Fruit fly (Drosophila melanogaster) whole organism, embryonic: ENCODE data around the gene Fer3HCH.

Experiments used
- Atf-2 ChIP-seq: fragments of 200-800 bp; sonication (Bioruptor generic); optimal IDR thresholded peaks from 2 replicates; lab custom pipeline; 2016; ENCODE audit warnings: missing biosample characterization, missing genetic modification characterization
- BEAF-32 ChIP-seq: fragments of 200-800 bp; sonication (Bioruptor generic); optimal IDR thresholded peaks from 3 replicates; lab custom pipeline; 2017; ENCODE audit warnings: missing biosample characterization, missing genetic modification characterization, mild to moderate bottlenecking, moderate library complexity, missing genetic modification reagents
- Blimp-1 ChIP-seq: fragments of 200-800 bp; sonication (Bioruptor generic); optimal IDR thresholded peaks from 3 replicates; lab custom pipeline; 2018; ENCODE audit warnings: missing biosample characterization, missing genetic modification characterization, mild to moderate bottlenecking, moderate library complexity, missing genetic modification reagents
- CG10274 ChIP-seq: fragments of 200-800 bp; sonication (Bioruptor generic); optimal IDR thresholded peaks from 3 replicates; lab custom pipeline; 2017; ENCODE audit warnings: missing biosample characterization, mild to moderate bottlenecking, missing genetic modification characterization
- CG10366 ChIP-seq: fragments of 200-800 bp; sonication (Bioruptor generic); IDR thresholded peaks from 2 replicates; pipeline ENCODE4 v1.3.6; 2022; ENCODE audit warnings: missing biosample characterization, missing genetic modification characterization
- CG10462 ChIP-seq: fragments of 200-800 bp; sonication (Bioruptor generic); optimal IDR thresholded peaks from 2 replicates; lab custom pipeline; 2016; ENCODE audit warnings: missing biosample characterization, missing genetic modification characterization
- CG11723 ChIP-seq: fragments of 200-800 bp; sonication (Bioruptor generic); optimal IDR thresholded peaks from 2 replicates; lab custom pipeline; 2017; ENCODE audit warnings: missing biosample characterization, mild to moderate bottlenecking, missing genetic modification characterization
- CG12744 ChIP-seq: fragments of 200-800 bp; sonication (Bioruptor generic); optimal IDR thresholded peaks from 2 replicates; lab custom pipeline; 2016; ENCODE audit warnings: missing biosample characterization, missing genetic modification characterization
- CG12942 ChIP-seq: fragments of 200-800 bp; sonication (Bioruptor generic); optimal IDR thresholded peaks from 3 replicates; lab custom pipeline; 2016; ENCODE audit warnings: missing biosample characterization, missing genetic modification characterization
- CG14667 ChIP-seq: fragments of 200-800 bp; sonication (Bioruptor generic); IDR thresholded peaks from 2 replicates; pipeline ENCODE4 v1.3.6; 2022; ENCODE audit warnings: missing biosample characterization, missing genetic modification characterization
- CG14965 ChIP-seq: fragments of 200-800 bp; sonication (Bioruptor generic); optimal IDR thresholded peaks from 2 replicates; lab custom pipeline; 2016; ENCODE audit warnings: missing biosample characterization, missing genetic modification characterization, borderline replicate concordance
- CG15073 ChIP-seq: fragments of 200-800 bp; sonication (Bioruptor generic); optimal IDR thresholded peaks from 2 replicates; lab custom pipeline; 2016; ENCODE audit warnings: missing biosample characterization, missing genetic modification characterization
- CG15696 ChIP-seq: fragments of 200-800 bp; sonication (Bioruptor generic); optimal IDR thresholded peaks from 2 replicates; lab custom pipeline; 2019; ENCODE audit warnings: missing biosample characterization, mild to moderate bottlenecking, missing genetic modification characterization, moderate library complexity
- CG17361 ChIP-seq: fragments of 200-800 bp; sonication (Bioruptor generic); IDR thresholded peaks from 3 replicates; pipeline ENCODE4 v1.3.6; 2022; ENCODE audit warnings: missing biosample characterization, missing genetic modification characterization
- CG18599 ChIP-seq: fragments of 200-800 bp; sonication (Bioruptor generic); optimal IDR thresholded peaks from 3 replicates; lab custom pipeline; 2017; ENCODE audit warnings: missing biosample characterization, missing genetic modification characterization, mild to moderate bottlenecking, moderate library complexity, missing genetic modification reagents
- CG18619 ChIP-seq: fragments of 200-800 bp; sonication (Bioruptor generic); optimal IDR thresholded peaks from 3 replicates; lab custom pipeline; 2017; ENCODE audit warnings: missing biosample characterization, mild to moderate bottlenecking, missing genetic modification characterization
- CG2129 ChIP-seq: fragments of 200-800 bp; sonication (Bioruptor generic); IDR thresholded peaks from 2 replicates; pipeline ENCODE4 v1.3.6; 2022; ENCODE audit warnings: missing biosample characterization, missing genetic modification characterization; ENCODE audit not compliant: partially characterized antibody
- CG2889 ChIP-seq: fragments of 200-800 bp; sonication (Bioruptor generic); IDR thresholded peaks from 3 replicates; pipeline ENCODE4 v1.3.6; 2022; ENCODE audit warnings: missing biosample characterization, missing genetic modification characterization
- CG31224 ChIP-seq: fragments of 200-800 bp; sonication (Bioruptor generic); IDR thresholded peaks from 2 replicates; pipeline ENCODE4 v1.3.6; 2022; ENCODE audit warnings: missing biosample characterization, missing genetic modification characterization
- CG3407 ChIP-seq: fragments of 200-800 bp; sonication (Bioruptor generic); optimal IDR thresholded peaks from 2 replicates; lab custom pipeline; 2018; ENCODE audit warnings: missing biosample characterization, mild to moderate bottlenecking, missing genetic modification characterization
- CG3838 ChIP-seq: fragments of 200-800 bp; sonication (Bioruptor generic); optimal IDR thresholded peaks from 3 replicates; lab custom pipeline; 2016; ENCODE audit warnings: missing biosample characterization, missing genetic modification characterization
- CG5245 ChIP-seq: fragments of 200-800 bp; sonication (Bioruptor generic); optimal IDR thresholded peaks from 3 replicates; lab custom pipeline; 2016; ENCODE audit warnings: missing biosample characterization, missing genetic modification characterization
- CG6765 ChIP-seq: fragments of 200-800 bp; sonication (Bioruptor generic); optimal IDR thresholded peaks from 3 replicates; lab custom pipeline; 2017; ENCODE audit warnings: missing biosample characterization, mild to moderate bottlenecking, missing genetic modification characterization
- CG7745 ChIP-seq: fragments of 200-800 bp; sonication (Bioruptor generic); optimal IDR thresholded peaks from 2 replicates; lab custom pipeline; 2018; ENCODE audit warnings: missing biosample characterization, mild to moderate bottlenecking, missing genetic modification characterization, moderate library complexity
- CG9727 ChIP-seq: fragments of 200-800 bp; sonication (Bioruptor generic); optimal IDR thresholded peaks from 3 replicates; lab custom pipeline; 2017; ENCODE audit warnings: missing biosample characterization, mild to moderate bottlenecking, missing genetic modification characterization
- Deaf1 ChIP-seq: fragments of 200-800 bp; optimal IDR thresholded peaks from 3 replicates; lab custom pipeline; 2019; ENCODE audit warnings: missing biosample characterization, mild to moderate bottlenecking, missing genetic modification characterization, moderate library complexity
- H2.0 ChIP-seq: fragments of 200-800 bp; sonication (Bioruptor generic); IDR thresholded peaks from 2 replicates; pipeline ENCODE4 v1.3.6; 2022; ENCODE audit warnings: missing biosample characterization, missing genetic modification characterization
- HHEX ChIP-seq: fragments of 200-800 bp; sonication (Bioruptor generic); optimal IDR thresholded peaks from 3 replicates; lab custom pipeline; 2017; ENCODE audit warnings: missing biosample characterization, mild to moderate bottlenecking, missing genetic modification characterization, missing genetic modification reagents
- HmgD ChIP-seq: fragments of 200-800 bp; sonication (Bioruptor generic); optimal IDR thresholded peaks from 3 replicates; lab custom pipeline; 2016; ENCODE audit warnings: missing biosample characterization, missing genetic modification characterization
- Mes4 ChIP-seq: fragments of 200-800 bp; sonication (Bioruptor generic); optimal IDR thresholded peaks from 2 replicates; lab custom pipeline; 2016; ENCODE audit warnings: missing biosample characterization, missing genetic modification characterization
- Nf-YA ChIP-seq: fragments of 200-800 bp; sonication (Bioruptor generic); IDR thresholded peaks from 2 replicates; pipeline ENCODE4 v1.3.6; 2022; ENCODE audit warnings: missing biosample characterization, missing genetic modification characterization
- Oaz ChIP-seq: fragments of 200-800 bp; sonication (Bioruptor generic); IDR thresholded peaks from 2 replicates; pipeline ENCODE4 v1.3.6; 2022; ENCODE audit warnings: missing biosample characterization, missing genetic modification characterization
- Taf1 ChIP-seq: fragments of 200-800 bp; sonication (Bioruptor generic); IDR thresholded peaks from 2 replicates; pipeline ENCODE4 v1.3.6; 2022; ENCODE audit warnings: missing biosample characterization, missing genetic modification characterization
- Usf ChIP-seq: fragments of 200-800 bp; sonication (Bioruptor generic); optimal IDR thresholded peaks from 2 replicates; lab custom pipeline; 2017; ENCODE audit warnings: missing genotype, missing biosample characterization, missing genetic modification characterization
- amos ChIP-seq: fragments of 200-800 bp; sonication (Bioruptor generic); IDR thresholded peaks from 2 replicates; pipeline ENCODE4 v1.3.6; 2022; ENCODE audit warnings: missing biosample characterization, missing genetic modification characterization; ENCODE audit not compliant: partially characterized antibody
- ara ChIP-seq: fragments of 200-800 bp; sonication (Bioruptor generic); IDR thresholded peaks from 2 replicates; pipeline ENCODE4 v1.3.6; 2022; ENCODE audit warnings: missing biosample characterization, missing genetic modification characterization
- danr ChIP-seq: fragments of 200-800 bp; sonication (Bioruptor generic); IDR thresholded peaks from 2 replicates; pipeline ENCODE4 v1.3.6; 2022; ENCODE audit warnings: missing biosample characterization, missing genetic modification characterization
- hkb ChIP-seq, 2 experiments: fragments of 200-800 bp in 1 of 2; fragments of >200 bp in 1 of 2; sonication (Bioruptor generic) in 1 of 2; IDR thresholded peaks in 1 of 2; optimal IDR thresholded peaks in 1 of 2; 2 replicates each; pipeline versions ENCODE4 v1.3.6 to Lab custom; 2017 to 2022; ENCODE audit warnings: missing biosample characterization in 1 of 2, missing genetic modification characterization in 1 of 2
- jing ChIP-seq: fragments of 200-800 bp; sonication (Bioruptor generic); optimal IDR thresholded peaks from 2 replicates; lab custom pipeline; 2018; ENCODE audit warnings: missing biosample characterization, mild to moderate bottlenecking, missing genetic modification characterization
- jumu ChIP-seq: fragments of 200-800 bp; sonication (Bioruptor generic); optimal IDR thresholded peaks from 3 replicates; lab custom pipeline; 2016; ENCODE audit warnings: missing biosample characterization, missing genetic modification characterization
- lov ChIP-seq, 2 experiments: fragments of 200-800 bp in 1 of 2; fragments of >200 bp in 1 of 2; sonication (Bioruptor generic) in 1 of 2; IDR thresholded peaks in 1 of 2; optimal IDR thresholded peaks in 1 of 2; 2 replicates in 1 of 2; 3 replicates in 1 of 2; pipeline versions ENCODE4 v1.3.6 to Lab custom; 2017 to 2022; ENCODE audit warnings: missing biosample characterization in 1 of 2, missing genetic modification characterization in 1 of 2
- maf-S ChIP-seq: fragments of 200-800 bp; sonication (Bioruptor generic); optimal IDR thresholded peaks from 2 replicates; lab custom pipeline; 2016; ENCODE audit warnings: missing biosample characterization, missing genetic modification characterization
- otp ChIP-seq: fragments of 200-800 bp; sonication (Bioruptor generic); IDR thresholded peaks from 3 replicates; pipeline ENCODE4, ENCODE4 v1.3.6; 2022; ENCODE audit warnings: missing biosample characterization, missing genetic modification characterization
- pho ChIP-seq: fragments of 200-800 bp; sonication (Bioruptor generic); optimal IDR thresholded peaks from 2 replicates; lab custom pipeline; 2016; ENCODE audit warnings: missing biosample characterization, missing genetic modification characterization
- phol ChIP-seq: fragments of 200-800 bp; sonication (Bioruptor generic); optimal IDR thresholded peaks from 3 replicates; lab custom pipeline; 2018; ENCODE audit warnings: missing biosample characterization, mild to moderate bottlenecking, missing genetic modification characterization, moderate library complexity
- run ChIP-seq: fragments of 200-800 bp; sonication (Bioruptor generic); optimal IDR thresholded peaks from 3 replicates; lab custom pipeline; 2018; ENCODE audit warnings: missing biosample characterization, mild to moderate bottlenecking, missing genetic modification characterization
- slbo ChIP-seq: fragments of 200-800 bp; sonication (Bioruptor generic); IDR thresholded peaks from 2 replicates; pipeline ENCODE4 v1.3.6; 2022; ENCODE audit warnings: missing biosample characterization, missing genetic modification characterization
- sqz ChIP-seq: fragments of 200-800 bp; sonication (Bioruptor generic); optimal IDR thresholded peaks from 3 replicates; lab custom pipeline; 2018; ENCODE audit warnings: missing biosample characterization, mild to moderate bottlenecking, missing genetic modification characterization
- toy ChIP-seq: fragments of 200-800 bp; sonication (Bioruptor generic); IDR thresholded peaks from 2 replicates; pipeline ENCODE4 v1.3.6; 2022; ENCODE audit warnings: missing biosample characterization, missing genetic modification characterization

Gene Fer3HCH

DNA sequence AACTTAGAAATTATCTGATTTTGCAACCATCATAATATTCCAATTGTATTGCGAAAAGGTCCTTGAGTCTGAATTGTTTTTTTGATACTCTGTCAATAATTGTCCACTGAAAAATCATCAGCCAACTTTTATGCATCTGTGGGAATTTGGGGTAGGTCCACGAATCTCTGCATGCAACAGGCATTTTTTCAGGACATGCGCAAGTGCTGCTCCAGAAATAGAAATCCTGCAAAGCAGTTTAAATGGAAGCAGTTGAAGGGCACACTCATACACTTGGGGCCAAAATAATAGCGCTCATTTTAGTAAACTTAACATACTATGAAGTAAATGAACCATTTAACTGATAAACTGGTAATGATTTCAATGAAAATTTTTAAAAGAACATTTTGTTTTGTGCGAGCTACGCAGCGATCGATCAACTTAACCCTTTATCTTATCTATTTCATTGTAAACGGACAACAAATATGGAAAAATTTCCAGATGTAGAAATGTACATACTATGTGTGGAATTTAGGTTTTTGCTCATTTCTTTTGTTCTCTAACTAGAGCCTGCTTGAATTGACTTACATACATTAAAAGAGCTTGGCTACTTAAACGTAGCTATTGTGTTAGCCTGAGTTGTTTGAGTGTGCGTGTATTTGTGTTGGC, 22.3 kb upstream of the Fer3HCH start (continued):
- TF ChIP-seq BEAF-32 (GFP tag; lab: Kevin White, UChicago) (no peak), CG10462 (GFP tag; lab: Kevin White, UChicago) (peak; percentile 22), sqz (GFP tag; lab: Kevin White, UChicago) (peak; percentile 59), H2.0 (no peak), CG9727 (peak; percentile 81), CG7745 (tag; lab: Kevin White, UChicago) (no peak), amos (GFP tag; lab: Robert Waterston, UW) (no peak), toy (GFP tag; lab: Robert Waterston, UW) (no peak), CG3838 (GFP tag; lab: Kevin White, UChicago) (no peak), CG12942 (peak; percentile 49), CG15696 (peak; percentile 74), CG17361 (GFP tag; lab: Robert Waterston, UW) (peak; percentile 84), hkb (optimal IDR thresholded peaks at IDR 0.05; lab: Kevin White, UChicago) (no peak), hkb (GFP tag; IDR thresholded peaks at IDR 0.05; lab: Robert Waterston, UW) (peak; percentile 70), Usf (peak; percentile 52), CG10366 (GFP tag; lab: Robert Waterston, UW) (no peak; the same call in 1 of the 2 replicates), slbo (GFP tag; lab: Robert Waterston, UW) (peak; percentile 44; the same call in 1 of the 2 replicates), lov (optimal IDR thresholded peaks at IDR 0.05; lab: Kevin White, UChicago) (no peak), lov (GFP tag; IDR thresholded peaks at IDR 0.05; lab: Robert Waterston, UW) (no peak), Nf-YA (GFP tag; lab: Robert Waterston, UW) (peak; percentile 40; the same call in 1 of the 2 replicates), otp (GFP tag; lab: Robert Waterston, UW) (no peak), CG10274 (GFP tag; lab: Kevin White, UChicago) (peak; percentile 13), CG14965 (GFP tag; lab: Kevin White, UChicago) (peak; percentile 18), CG31224 (GFP tag; lab: Robert Waterston, UW) (no peak), CG5245 (GFP tag; lab: Kevin White, UChicago) (peak; percentile 27), Taf1 (no peak), phol (tag; lab: Kevin White, UChicago) (peak; percentile 80), CG15073 (GFP tag; lab: Kevin White, UChicago) (peak; percentile 7), maf-S (GFP tag; lab: Kevin White, UChicago) (peak; percentile 41), CG12744 (GFP tag; lab: Kevin White, UChicago) (peak; percentile 31), CG18599 (GFP tag; lab: Kevin White, UChicago) (peak; percentile 77), CG2889 (GFP tag; lab: Robert Waterston, UW) (no peak), CG6765 (GFP tag; lab: Kevin White, UChicago) (peak; percentile 34), HmgD (GFP tag; lab: Kevin White, UChicago) (peak; percentile 36), pho (GFP tag; lab: Kevin White, UChicago) (no peak), jumu (GFP tag; lab: Kevin White, UChicago) (peak; percentile 55), CG3407 (GFP tag; lab: Kevin White, UChicago) (peak; percentile 35), Deaf1 (tag; lab: Kevin White, UChicago) (peak; percentile 34), ara (GFP tag; lab: Robert Waterston, UW) (peak; percentile 71), HHEX (GFP tag; lab: Kevin White, UChicago) (peak; percentile 70), Oaz (GFP tag; lab: Robert Waterston, UW) (no peak), run (peak; percentile 19), Atf-2 (GFP tag; lab: Kevin White, UChicago) (peak; percentile 77), CG2129 (GFP tag; lab: Robert Waterston, UW) (no peak), Mes4 (GFP tag; lab: Kevin White, UChicago) (peak; percentile 34), jing (GFP tag; lab: Kevin White, UChicago) (peak; percentile 58), danr (GFP tag; lab: Robert Waterston, UW) (peak; percentile 33; the same call in 1 of the 2 replicates), CG14667 (GFP tag; lab: Robert Waterston, UW) (no peak), Blimp-1 (GFP tag; lab: Kevin White, UChicago) (peak; percentile 55), CG18619 (GFP tag; lab: Kevin White, UChicago) (peak; percentile 74), CG11723 (GFP tag; lab: Kevin White, UChicago) (peak; percentile 61)
